Fruit fly (Drosophila melanogaster) whole organism, adult: ENCODE measurements around the gene CG9377.

Experiments used
- CG11617 ChIP-seq: fragments of 200-800 bp; sonication (Bioruptor generic); optimal IDR thresholded peaks from 2 replicates; lab custom pipeline; 2017; ENCODE audit warnings: mild to moderate bottlenecking, missing biosample characterization, missing genetic modification reagents, missing genetic modification characterization
- CG12768 ChIP-seq: fragments of 200-800 bp; sonication (Bioruptor generic); optimal IDR thresholded peaks from 2 replicates; lab custom pipeline; 2017; ENCODE audit warnings: missing biosample characterization, missing genetic modification characterization, mild to moderate bottlenecking, moderate library complexity, missing genetic modification reagents
- CG14711 ChIP-seq: fragments of 200-800 bp; sonication (Bioruptor generic); optimal IDR thresholded peaks from 2 replicates; lab custom pipeline; 2018; ENCODE audit warnings: missing biosample characterization, mild to moderate bottlenecking, missing genetic modification characterization, moderate library complexity
- CG7045 ChIP-seq: fragments of 200-800 bp; sonication (Bioruptor generic); optimal IDR thresholded peaks from 2 replicates; lab custom pipeline; 2017; ENCODE audit warnings: missing biosample characterization, mild to moderate bottlenecking, missing genetic modification characterization
- CG7101 ChIP-seq: fragments of 200-800 bp; sonication (Bioruptor generic); optimal IDR thresholded peaks from 2 replicates; lab custom pipeline; 2018; ENCODE audit warnings: missing biosample characterization, mild to moderate bottlenecking, missing genetic modification characterization, moderate library complexity
- Clk ChIP-seq: fragments of 200-800 bp; sonication (Bioruptor generic); optimal IDR thresholded peaks from 2 replicates; lab custom pipeline; 2017; ENCODE audit warnings: missing biosample characterization, missing genetic modification characterization
- Hr96 ChIP-seq: fragments of 200-800 bp; sonication (Bioruptor generic); optimal IDR thresholded peaks from 2 replicates; lab custom pipeline; 2016; ENCODE audit warnings: missing biosample characterization, missing genetic modification characterization
- Mnt ChIP-seq: fragments of 200-800 bp; sonication (Bioruptor generic); optimal IDR thresholded peaks from 2 replicates; lab custom pipeline; 2016; ENCODE audit warnings: missing biosample characterization, mild to moderate bottlenecking, missing genetic modification characterization
- cic ChIP-seq: fragments of 200-800 bp; sonication (Bioruptor generic); optimal IDR thresholded peaks from 2 replicates; lab custom pipeline; 2017; ENCODE audit warnings: missing biosample characterization, mild to moderate bottlenecking, missing genetic modification characterization, moderate library complexity
- kay ChIP-seq: fragments of 200-800 bp; sonication (Bioruptor generic); peaks from one replicate; lab custom pipeline; 2016; ENCODE audit warnings: missing biosample characterization, missing genetic modification characterization, borderline replicate concordance
- ovo ChIP-seq: fragments of 200-800 bp; sonication (Bioruptor generic); optimal IDR thresholded peaks from 2 replicates; lab custom pipeline; 2016; ENCODE audit warnings: missing biosample characterization, missing genetic modification characterization
- toe ChIP-seq: fragments of 200-800 bp; sonication (Bioruptor generic); optimal IDR thresholded peaks from 2 replicates; lab custom pipeline; 2016; ENCODE audit warnings: missing biosample characterization, missing genetic modification characterization

DNA sequence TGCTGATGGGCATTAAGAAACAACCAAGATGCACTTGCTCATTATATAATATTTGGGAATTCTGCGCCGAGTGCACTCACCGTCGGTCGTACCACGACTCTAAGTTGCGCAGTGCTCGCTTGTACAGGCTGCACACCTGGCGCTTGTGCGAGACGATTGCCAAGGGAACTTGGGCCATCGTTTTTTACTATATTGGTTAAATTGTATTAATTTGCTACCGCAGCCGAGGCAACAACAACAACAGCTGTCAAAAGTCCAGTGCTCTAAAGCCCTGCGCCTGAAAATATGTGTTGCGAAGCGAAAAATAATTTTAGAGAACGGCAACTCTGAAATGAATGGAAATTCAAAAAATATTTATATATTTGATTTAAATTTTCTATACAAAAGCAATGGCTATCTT, 9.4 kb upstream of the CG9377 start, which contains the start of gene ND-B22:
- TF ChIP-seq cic (GFP tag; lab: Kevin White, UChicago), result peak; percentile 36
- TF ChIP-seq CG7045 (GFP tag; lab: Kevin White, UChicago), result peak; percentile 41
- peak; percentile 84 for TF ChIP-seq CG7101
- TF ChIP-seq CG12768, result peak; percentile 84
- peak; percentile 62 for TF ChIP-seq ovo (GFP tag; lab: Kevin White, UChicago)
- TF ChIP-seq Clk, result no peak
- TF ChIP-seq Mnt (GFP tag; lab: Kevin White, UChicago), result peak; percentile 79
- peak; percentile 97 for TF ChIP-seq CG14711 (tag; lab: Kevin White, UChicago)
- peak; percentile 49 for TF ChIP-seq toe
- TF ChIP-seq Hr96, result peak; percentile 41
- no peak for TF ChIP-seq kay (GFP tag; lab: Kevin White, UChicago)
- TF ChIP-seq CG11617, result peak; percentile 51
